Fruit fly (Drosophila melanogaster): ENCODE results near the gene COX5A.
A peak's percentile ranks its signal among the peaks of the same experiment; 100 is the strongest.

COX5A gene

DNA sequence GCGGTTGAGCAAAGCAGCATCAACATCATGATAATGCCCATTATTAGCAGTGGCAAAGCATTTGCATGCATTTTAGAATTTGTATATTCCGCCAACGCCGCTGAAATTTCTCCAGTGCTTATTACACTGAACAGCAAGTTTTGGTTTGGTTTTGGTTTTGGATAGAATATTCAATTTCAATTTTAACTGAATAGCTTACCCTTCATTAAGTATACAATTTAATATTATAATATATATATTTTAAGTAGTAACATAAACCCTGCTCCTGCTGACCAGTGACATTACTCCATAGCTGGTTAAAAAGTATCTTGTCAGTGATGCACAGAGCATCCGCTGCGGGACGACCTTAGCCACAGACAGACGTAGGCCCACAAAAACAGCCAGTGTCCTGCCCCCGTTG is 28.2 kb downstream of the COX5A start:
- TF ChIP-seq CoRest (tag; optimal IDR thresholded peaks at IDR 0.05) = no peak
- TF ChIP-seq gem (tag; optimal IDR thresholded peaks at IDR 0.05) = peak; percentile 38
- TF ChIP-seq Blimp-1 (GFP tag; optimal IDR thresholded peaks at IDR 0.05) = peak; percentile 26
- TF ChIP-seq CG11504 (tag; optimal IDR thresholded peaks at IDR 0.05) = peak; percentile 25
- no peak for TF ChIP-seq pan (optimal IDR thresholded peaks at IDR 0.05)
- TF ChIP-seq pan (GFP tag; optimal IDR thresholded peaks at IDR 0.05 in 1 of 2, IDR thresholded peaks at IDR 0.05 in 1 of 2) = peak in 1 of 2 experiments; percentile 30
- TF ChIP-seq CG8924 (tag; optimal IDR thresholded peaks at IDR 0.05) = no peak
- TF ChIP-seq CG2889 (GFP tag; IDR thresholded peaks at IDR 0.05) = no peak
- no peak for TF ChIP-seq CG10274 (GFP tag; optimal IDR thresholded peaks at IDR 0.05)
- no peak for TF ChIP-seq dan (GFP tag; IDR thresholded peaks at IDR 0.05)
- peak in 1 of 2 experiments; percentile 38 for TF ChIP-seq bsh (GFP tag; optimal IDR thresholded peaks at IDR 0.05)
- TF ChIP-seq CG4820 (GFP tag; optimal IDR thresholded peaks at IDR 0.05) = no peak
- peak; percentile 43 for TF ChIP-seq Sox102F (GFP tag; optimal IDR thresholded peaks at IDR 0.05)
- peak; percentile 13 for TF ChIP-seq CG17359 (tag; optimal IDR thresholded peaks at IDR 0.05)
- TF ChIP-seq Xrp1 (GFP tag; IDR thresholded peaks at IDR 0.05) = 0 out of 2 replicates have a peak, but pooled peaks have one; percentile 11
- TF ChIP-seq CG2678 (tag; optimal IDR thresholded peaks at IDR 0.05) = peak; percentile 5
- TF ChIP-seq Drgx (GFP tag; IDR thresholded peaks at IDR 0.05) = 0 out of 2 replicates have a peak, but pooled peaks have one; percentile 17
- no peak for TF ChIP-seq Usf (GFP tag; optimal IDR thresholded peaks at IDR 0.05)
- TF ChIP-seq CG18619 (GFP tag; optimal IDR thresholded peaks at IDR 0.05) = no peak
- TF ChIP-seq Ptx1 (GFP tag; IDR thresholded peaks at IDR 0.05) = peak; percentile 21; the same call in 1 of the 2 replicates
- no peak for TF ChIP-seq HLH4C (GFP tag; IDR thresholded peaks at IDR 0.05; ENCODE audit: partially characterized antibody)
- peak; percentile 36 for TF ChIP-seq dmrt99B (tag; optimal IDR thresholded peaks at IDR 0.05)
- TF ChIP-seq exex (tag; optimal IDR thresholded peaks at IDR 0.05) = no peak
- TF ChIP-seq dysf (GFP tag; IDR thresholded peaks at IDR 0.05) = 0 out of 3 replicates have a peak, but pooled peaks have one; percentile 17
- peak; percentile 6 for TF ChIP-seq Oli (tag; optimal IDR thresholded peaks at IDR 0.05)
- no peak for TF ChIP-seq Rfx (GFP tag; IDR thresholded peaks at IDR 0.05)
- no peak for TF ChIP-seq prd (optimal IDR thresholded peaks at IDR 0.05)
- 0 out of 3 replicates have a peak, but pooled peaks have one; percentile 10 for TF ChIP-seq prd (GFP tag; IDR thresholded peaks at IDR 0.05)
- peak; percentile 2 for TF ChIP-seq CG7839 (tag; optimal IDR thresholded peaks at IDR 0.05)
- peak; percentile 4 for TF ChIP-seq CG15269 (tag; optimal IDR thresholded peaks at IDR 0.05)
- no peak for TF ChIP-seq CG4707 (GFP tag; optimal IDR thresholded peaks at IDR 0.05)
- 0 out of 3 replicates have a peak, but pooled peaks have one; percentile 21 for TF ChIP-seq row (GFP tag; IDR thresholded peaks at IDR 0.05)
- TF ChIP-seq CG14667 (GFP tag; IDR thresholded peaks at IDR 0.05) = peak; percentile 16; the same call in 1 of the 2 replicates
- TF ChIP-seq CG10979 (tag; optimal IDR thresholded peaks at IDR 0.05) = peak; percentile 1
- TF ChIP-seq CG3726 (GFP tag; IDR thresholded peaks at IDR 0.05) = no peak
- no peak for TF ChIP-seq ap (GFP tag; IDR thresholded peaks at IDR 0.05)
- TF ChIP-seq inv (GFP tag; IDR thresholded peaks at IDR 0.05; ENCODE audit: partially characterized antibody) = no peak
- TF ChIP-seq odd (GFP tag; optimal IDR thresholded peaks at IDR 0.05) = no peak
- peak; percentile 46; the same call in 2 of the 3 replicates for TF ChIP-seq ci (GFP tag; IDR thresholded peaks at IDR 0.05)
- peak; percentile 26 for TF ChIP-seq phol (tag; optimal IDR thresholded peaks at IDR 0.05)
- peak; percentile 7; the same call in 1 of the 2 replicates for TF ChIP-seq CG10366 (GFP tag; IDR thresholded peaks at IDR 0.05)
- TF ChIP-seq HLHmδ (GFP tag; optimal IDR thresholded peaks at IDR 0.05) = no peak
- peak in 1 of 2 experiments; percentile 21 for TF ChIP-seq Hr51 (GFP tag; optimal IDR thresholded peaks at IDR 0.05)
- TF ChIP-seq hkb (optimal IDR thresholded peaks at IDR 0.05) = no peak
- TF ChIP-seq hkb (GFP tag; IDR thresholded peaks at IDR 0.05) = 0 out of 2 replicates have a peak, but pooled peaks have one; percentile 21
- no peak for TF ChIP-seq Ada2b (GFP tag; IDR thresholded peaks at IDR 0.05)
- TF ChIP-seq CG14014 (GFP tag; IDR thresholded peaks at IDR 0.05) = no peak
- TF ChIP-seq tap (tag; optimal IDR thresholded peaks at IDR 0.05) = no peak

All from whole organism, embryonic.